ENCODE assay signal across 2 worm cellular contexts in genomic region chrX:14783434-14784142, ce11.
TF ChIP-seq lines count a peak whose summit lies in the region.

No protein-coding gene starts in this region.

TF ChIP-seq in whole organism, L1 larva, 84 proteins besides CTCF, POLR2A, EP300 and RAD21 (continued from another document):
- TF ChIP-seq fkh-10 (GFP tag; optimal IDR thresholded peaks at IDR 0.05; lab: Kevin White, UChicago) (no peak), sox-4 (tag; optimal IDR thresholded peaks at IDR 0.05; lab: Kevin White, UChicago) (no peak), mab-9 (GFP tag; IDR thresholded peaks at IDR 0.05; lab: Robert Waterston, UW) (no peak), lin-35 (GFP tag; optimal IDR thresholded peaks at IDR 0.05; lab: Kevin White, UChicago) (peak in 1 of 2 experiments; percentile 7), pag-3 (tag; optimal IDR thresholded peaks at IDR 0.05; lab: Kevin White, UChicago; ENCODE audit: borderline replicate concordance, insufficient read depth) (no peak), C04F5.9 (tag; optimal IDR thresholded peaks at IDR 0.05; lab: Kevin White, UChicago) (no peak)

TF ChIP-seq in whole organism, young adult, 124 proteins besides CTCF, POLR2A, EP300 and RAD21 (continued from another document):
- TF ChIP-seq C17E4.6 (GFP tag; IDR thresholded peaks at IDR 0.05; lab: Robert Waterston, UW) (no peak), somi-1 (GFP tag; optimal IDR thresholded peaks at IDR 0.05; lab: Kevin White, UChicago) (no peak), madf-8 (GFP tag; conservative IDR thresholded peaks at IDR 0.05; lab: Robert Waterston, UW) (no peak), lsy-27 (tag; optimal IDR thresholded peaks at IDR 0.05; lab: Kevin White, UChicago; ENCODE audit: borderline replicate concordance, insufficient read depth) (no peak), Y67H2A.10 (GFP tag; conservative IDR thresholded peaks at IDR 0.05; lab: Robert Waterston, UW) (no peak), mes-4 (tag; optimal IDR thresholded peaks at IDR 0.05; lab: Kevin White, UChicago) (no peak)
